Worm (Caenorhabditis elegans): ENCODE measurements around the gene C18H7.1.

Gene C18H7.1

DNA sequence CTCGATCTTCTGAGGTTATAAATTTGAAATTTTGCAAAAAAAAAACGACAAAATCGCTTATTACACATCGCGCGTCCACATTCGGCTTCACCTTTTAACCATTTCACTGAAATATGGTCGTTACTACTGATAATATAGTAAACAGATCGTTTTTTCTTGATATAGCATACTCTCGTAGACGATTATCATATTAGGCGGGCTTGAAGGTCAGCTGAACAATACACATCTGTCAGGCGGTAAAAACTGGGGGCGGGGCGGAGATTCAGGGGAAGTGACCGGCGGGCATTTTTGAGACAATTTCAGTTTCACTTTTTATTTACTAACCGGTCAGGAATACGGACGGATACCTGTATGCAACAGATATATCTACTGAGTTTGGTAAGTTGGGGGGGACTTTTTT, at the start of gene C18H7.1:
Gene C18H7.1 (plus strand): TSS at position 301 of the 400 bp plus-strand sequence.
- no peak for TF ChIP-seq tlf-1 (GFP tag; optimal IDR thresholded peaks at IDR 0.05)
- TF ChIP-seq F22D6.2 (tag; optimal IDR thresholded peaks at IDR 0.05): no peak
- no peak for TF ChIP-seq attf-3 (GFP tag; conservative IDR thresholded peaks at IDR 0.05)
- TF ChIP-seq B0336.3 (GFP tag; IDR thresholded peaks at IDR 0.05): no peak
- no peak for TF ChIP-seq cebp-1 (GFP tag; IDR thresholded peaks at IDR 0.05)
- TF ChIP-seq cebp-1 (tag; optimal IDR thresholded peaks at IDR 0.05): no peak
- no peak for TF ChIP-seq hlh-26 (GFP tag; conservative IDR thresholded peaks at IDR 0.05)
- no peak for TF ChIP-seq ZK185.1 (tag; optimal IDR thresholded peaks at IDR 0.05; ENCODE audit: poor library complexity, severe bottlenecking)
- no peak for TF ChIP-seq ceh-91 (GFP tag; IDR thresholded peaks at IDR 0.05)
- no peak for TF ChIP-seq bed-1 (GFP tag; IDR thresholded peaks at IDR 0.05)
- no peak for TF ChIP-seq snpc-1.1 (tag; optimal IDR thresholded peaks at IDR 0.05; ENCODE audit: insufficient read depth)
- TF ChIP-seq xnd-1 (tag; optimal IDR thresholded peaks at IDR 0.05): no peak
- TF ChIP-seq tbx-9 (tag; optimal IDR thresholded peaks at IDR 0.05; ENCODE audit: borderline replicate concordance): no peak
- no peak for TF ChIP-seq lin-40 (tag; optimal IDR thresholded peaks at IDR 0.05)
- no peak for TF ChIP-seq rcor-1 (GFP tag; IDR thresholded peaks at IDR 0.05)
- no peak for TF ChIP-seq aptf-3 (GFP tag; IDR thresholded peaks at IDR 0.05)
- no peak for TF ChIP-seq repo-1 (tag; optimal IDR thresholded peaks at IDR 0.05)
- TF ChIP-seq nhr-179 (tag; optimal IDR thresholded peaks at IDR 0.05): no peak

DNA sequence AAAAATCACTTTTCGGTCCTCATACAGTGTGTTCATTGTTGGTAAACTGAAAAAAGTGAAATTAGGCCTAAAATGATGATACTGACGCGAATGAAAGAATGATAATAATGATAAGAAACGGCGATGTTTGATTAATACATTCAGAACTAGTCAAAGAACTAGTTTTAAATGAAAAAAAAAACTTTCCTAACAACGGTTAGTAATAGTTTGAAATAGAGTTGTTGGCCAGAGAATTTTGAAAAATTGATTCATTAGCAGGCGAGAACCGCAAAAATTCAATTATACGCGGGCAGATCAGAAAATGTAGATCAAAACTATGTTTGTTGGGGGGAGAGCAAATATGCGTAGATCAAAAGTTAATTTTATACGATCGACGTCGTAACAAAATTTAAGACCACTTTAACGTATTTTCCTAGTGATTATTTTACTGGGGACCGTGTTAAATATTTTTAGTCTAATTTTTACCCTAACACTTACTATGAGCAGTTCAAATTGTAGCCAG, 44.5 kb upstream of the C18H7.1 start, which contains the start of gene F56A11.5:
Gene F56A11.5 (minus strand): TSS at position 51 of the 502 bp plus-strand sequence.
- TF ChIP-seq lag-1 (GFP tag; IDR thresholded peaks at IDR 0.05) (no peak), akir-1 (GFP tag; optimal IDR thresholded peaks at IDR 0.05) (no peak), efl-1 (GFP tag; optimal IDR thresholded peaks at IDR 0.05) (peak; percentile 65), cebp-2 (GFP tag; IDR thresholded peaks at IDR 0.05) (no peak), F10E7.11 (tag; optimal IDR thresholded peaks at IDR 0.05) (no peak), cebp-1 (GFP tag; IDR thresholded peaks at IDR 0.05) (no peak), cebp-1 (tag; optimal IDR thresholded peaks at IDR 0.05) (no peak), madf-8 (GFP tag; conservative IDR thresholded peaks at IDR 0.05) (peak; percentile 59), rpc-1 (optimal IDR thresholded peaks at IDR 0.05) (no peak), rpc-1 (tag; optimal IDR thresholded peaks at IDR 0.05) (no peak), madf-6 (GFP tag; IDR thresholded peaks at IDR 0.05) (peak; percentile 78), ceh-100 (GFP tag; IDR thresholded peaks at IDR 0.05) (no peak)

DNA sequence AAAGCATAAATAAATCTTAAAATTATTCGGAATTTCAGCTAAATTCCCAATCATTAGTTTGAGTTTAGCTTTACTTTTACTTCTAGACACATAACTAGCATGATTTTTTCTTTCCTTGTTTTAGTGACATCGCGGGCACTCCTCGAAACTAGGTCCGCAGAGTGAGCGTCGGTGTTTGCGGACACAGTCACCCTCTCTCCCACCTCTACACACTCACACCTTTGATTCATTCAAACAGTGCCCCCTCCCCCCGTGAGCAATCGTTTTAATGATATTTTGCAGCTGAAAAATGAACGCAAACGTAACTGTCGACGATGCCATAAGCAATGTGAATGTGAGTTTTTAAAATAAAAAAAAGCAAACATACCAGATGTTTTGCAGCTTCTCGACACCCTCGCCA, 42.9 kb upstream of the C18H7.1 start, which contains the start of gene gex-2:
Gene gex-2 (plus strand): TSS at position 283 of the 400 bp plus-strand sequence.
- TF ChIP-seq K11D2.4 (GFP tag; IDR thresholded peaks at IDR 0.05) (no peak), F57A8.1 (GFP tag; optimal IDR thresholded peaks at IDR 0.05) (no peak), nhr-80 (tag; optimal IDR thresholded peaks at IDR 0.05) (peak; percentile 10), mcd-1 (GFP tag; IDR thresholded peaks at IDR 0.05) (0 out of 2 replicates have a peak, but pooled peaks have one; percentile 19)

DNA sequence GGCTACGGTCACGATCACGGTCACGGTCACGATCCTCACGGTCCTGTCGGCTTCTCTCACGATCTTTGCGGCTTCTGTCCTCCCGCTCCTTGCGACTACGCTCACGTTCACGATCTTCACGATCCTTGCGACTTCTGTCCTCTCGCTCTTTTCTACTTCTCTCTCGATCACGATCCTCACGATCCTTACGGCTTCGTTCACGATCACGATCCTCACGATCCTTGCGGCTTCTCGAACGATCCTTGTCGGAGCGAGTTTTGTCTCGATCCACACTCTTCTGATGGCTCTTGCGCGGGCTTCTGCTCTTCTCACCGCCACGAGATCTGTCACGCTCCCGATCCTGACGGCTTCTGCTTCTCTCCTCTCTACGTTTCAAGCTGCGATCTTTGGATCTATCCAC, 34.8 kb upstream of the C18H7.1 start:
- peak; percentile 7; the same call in 1 of the 2 replicates for TF ChIP-seq egrh-3 (GFP tag; IDR thresholded peaks at IDR 0.05)
- TF ChIP-seq Y79H2A.3 (GFP tag; conservative IDR thresholded peaks at IDR 0.05): no peak
- TF ChIP-seq madf-8 (GFP tag; conservative IDR thresholded peaks at IDR 0.05): no peak
- TF ChIP-seq B0336.3 (GFP tag; IDR thresholded peaks at IDR 0.05): no peak
- peak; percentile 75 for TF ChIP-seq zfh-2 (GFP tag; conservative IDR thresholded peaks at IDR 0.05)
- TF ChIP-seq nfyb-1 (GFP tag; IDR thresholded peaks at IDR 0.05): no peak
- no peak for TF ChIP-seq rpc-1 (optimal IDR thresholded peaks at IDR 0.05)
- TF ChIP-seq rpc-1 (tag; optimal IDR thresholded peaks at IDR 0.05): no peak

All from whole organism, young adult.